Fruit fly (Drosophila melanogaster) whole organism, embryonic: Measurements from ENCODE around the gene Mct1.

ENCODE experiments used
- BEAF-32 ChIP-seq: fragments of 200-800 bp; sonication (Bioruptor generic); optimal IDR thresholded peaks from 3 replicates; lab custom pipeline; 2017; ENCODE audit warnings: missing biosample characterization, missing genetic modification characterization, mild to moderate bottlenecking, moderate library complexity, missing genetic modification reagents
- Bdp1 ChIP-seq: fragments of 200-800 bp; sonication (Bioruptor generic); optimal IDR thresholded peaks from 3 replicates; lab custom pipeline; 2016; ENCODE audit warnings: missing biosample characterization, missing genetic modification characterization
- BtbVII ChIP-seq: fragments of 200-800 bp; sonication (Bioruptor generic); optimal IDR thresholded peaks from 3 replicates; lab custom pipeline; 2017; ENCODE audit warnings: missing biosample characterization, mild to moderate bottlenecking, missing genetic modification characterization
- Bteb2 ChIP-seq: fragments of 200-800 bp; sonication (Bioruptor generic); optimal IDR thresholded peaks from 2 replicates; lab custom pipeline; 2016; ENCODE audit warnings: missing biosample characterization, missing genetic modification characterization
- CG10321 ChIP-seq: fragments of 200-800 bp; sonication (Bioruptor generic); IDR thresholded peaks from 2 replicates; pipeline ENCODE4 v1.3.6; 2022; ENCODE audit warnings: missing biosample characterization, missing genetic modification characterization
- CG13296 ChIP-seq: fragments of 200-800 bp; sonication (Bioruptor generic); optimal IDR thresholded peaks from 3 replicates; lab custom pipeline; 2018; ENCODE audit warnings: missing biosample characterization, mild to moderate bottlenecking, missing genetic modification characterization
- CG14050 ChIP-seq: fragments of 200-800 bp; sonication (Bioruptor generic); IDR thresholded peaks from 3 replicates; pipeline ENCODE4 v1.3.6; 2022; ENCODE audit warnings: missing biosample characterization, missing genetic modification characterization
- CG15073 ChIP-seq: fragments of 200-800 bp; sonication (Bioruptor generic); optimal IDR thresholded peaks from 2 replicates; lab custom pipeline; 2016; ENCODE audit warnings: missing biosample characterization, missing genetic modification characterization
- CG16813 ChIP-seq: fragments of 200-800 bp; sonication (Bioruptor generic); IDR thresholded peaks from 3 replicates; pipeline ENCODE4 v1.3.6; 2022; ENCODE audit warnings: missing biosample characterization, missing genetic modification characterization; ENCODE audit not compliant: partially characterized antibody
- CG17328 ChIP-seq: fragments of 200-800 bp; sonication (Bioruptor generic); IDR thresholded peaks from 2 replicates; pipeline ENCODE4 v1.3.6; 2022; ENCODE audit warnings: missing biosample characterization, missing genetic modification characterization
- CG2712 ChIP-seq: fragments of 200-800 bp; optimal IDR thresholded peaks from 3 replicates; lab custom pipeline; 2019; ENCODE audit warnings: missing biosample characterization, mild to moderate bottlenecking, missing genetic modification characterization, moderate library complexity
- CG31388 ChIP-seq: fragments of 200-800 bp; sonication (Bioruptor generic); optimal IDR thresholded peaks from 2 replicates; lab custom pipeline; 2016; ENCODE audit warnings: missing biosample characterization, missing genetic modification characterization
- CG3281 ChIP-seq: fragments of 200-800 bp; sonication (Bioruptor generic); optimal IDR thresholded peaks from 3 replicates; lab custom pipeline; 2017; ENCODE audit warnings: missing biosample characterization, mild to moderate bottlenecking, missing genetic modification characterization
- CG4617 ChIP-seq: fragments of 200-800 bp; sonication (Bioruptor generic); optimal IDR thresholded peaks from 3 replicates; lab custom pipeline; 2016; ENCODE audit warnings: missing biosample characterization, missing genetic modification characterization, borderline replicate concordance
- CG4707 ChIP-seq: fragments of 200-800 bp; sonication (Bioruptor generic); optimal IDR thresholded peaks from 2 replicates; lab custom pipeline; 2018; ENCODE audit warnings: missing biosample characterization, mild to moderate bottlenecking, missing genetic modification characterization, moderate library complexity
- CG7372 ChIP-seq: fragments of 200-800 bp; sonication (Bioruptor generic); IDR thresholded peaks from 2 replicates; pipeline ENCODE4 v1.3.6; 2022; ENCODE audit warnings: missing biosample characterization, missing genetic modification characterization
- CG8388 ChIP-seq: fragments of 200-800 bp; sonication (Bioruptor generic); optimal IDR thresholded peaks from 2 replicates; lab custom pipeline; 2019; ENCODE audit warnings: missing biosample characterization, mild to moderate bottlenecking, missing genetic modification characterization, moderate library complexity
- Deaf1 ChIP-seq: fragments of 200-800 bp; optimal IDR thresholded peaks from 3 replicates; lab custom pipeline; 2019; ENCODE audit warnings: missing biosample characterization, mild to moderate bottlenecking, missing genetic modification characterization, moderate library complexity
- Gsc ChIP-seq: fragments of 200-800 bp; sonication (Bioruptor generic); IDR thresholded peaks from 2 replicates; pipeline ENCODE4 v1.3.6; 2022; ENCODE audit warnings: missing biosample characterization, missing genetic modification characterization
- HLH3B ChIP-seq: fragments of 200-800 bp; sonication (Bioruptor generic); IDR thresholded peaks from 2 replicates; pipeline ENCODE4 v1.3.6; 2022; ENCODE audit warnings: missing biosample characterization, missing genetic modification characterization
- Hey ChIP-seq: fragments of 200-800 bp; sonication (Bioruptor generic); optimal IDR thresholded peaks from 3 replicates; lab custom pipeline; 2018; ENCODE audit warnings: missing biosample characterization, mild to moderate bottlenecking, missing genetic modification characterization
- Hmr ChIP-seq: fragments of 200-800 bp; sonication (Bioruptor generic); optimal IDR thresholded peaks from 3 replicates; lab custom pipeline; 2017; ENCODE audit warnings: mild to moderate bottlenecking, missing biosample characterization, missing genetic modification reagents, missing genetic modification characterization
- Med ChIP-seq: fragments of 200-800 bp; sonication (Bioruptor generic); peaks from one replicate; lab custom pipeline; 2016; ENCODE audit warnings: missing biosample characterization, missing genetic modification characterization, mild to moderate bottlenecking, inconsistent platforms, moderate library complexity
- Nf-YB ChIP-seq: fragments of 200-800 bp; sonication (Bioruptor generic); optimal IDR thresholded peaks from 3 replicates; lab custom pipeline; 2019; ENCODE audit warnings: missing biosample characterization, mild to moderate bottlenecking, missing genetic modification characterization, moderate library complexity
- Opbp ChIP-seq: fragments of 200-800 bp; sonication (Bioruptor generic); IDR thresholded peaks from 3 replicates; pipeline ENCODE4 v1.3.6; 2022; ENCODE audit warnings: missing biosample characterization, missing genetic modification characterization; ENCODE audit not compliant: partially characterized antibody
- Optix ChIP-seq: fragments of 200-800 bp; sonication (Bioruptor generic); IDR thresholded peaks from 3 replicates; pipeline ENCODE4 v1.3.6; 2022; ENCODE audit warnings: missing biosample characterization, missing genetic modification characterization
- Stat92E ChIP-seq, 3 experiments: fragments of >200 bp in 2 of 3; fragments of 200-800 bp in 1 of 3; sonication (Bioruptor generic) in 1 of 3; optimal IDR thresholded peaks; 2 replicates each; lab custom pipeline; 2017 to 2019; ENCODE audit warnings: missing biosample characterization in 3 of 3, missing genetic modification characterization in 3 of 3, mild to moderate bottlenecking in 1 of 3, moderate library complexity in 1 of 3
- btn ChIP-seq: fragments of 200-800 bp; sonication (Bioruptor generic); optimal IDR thresholded peaks from 2 replicates; lab custom pipeline; 2016; ENCODE audit warnings: missing biosample characterization, missing genetic modification characterization
- crp ChIP-seq, 2 experiments: fragments of 200-800 bp; sonication (Bioruptor generic); optimal IDR thresholded peaks; 2 replicates in 1 of 2; 3 replicates in 1 of 2; lab custom pipeline; 2017; ENCODE audit warnings: missing biosample characterization in 2 of 2, missing genetic modification characterization in 2 of 2, mild to moderate bottlenecking in 1 of 2, moderate library complexity in 1 of 2
- dan ChIP-seq: fragments of 200-800 bp; sonication (Bioruptor generic); IDR thresholded peaks from 2 replicates; pipeline ENCODE4 v1.3.6; 2022; ENCODE audit warnings: missing biosample characterization, missing genetic modification characterization
- eyg ChIP-seq: fragments of 200-800 bp; sonication (Bioruptor generic); optimal IDR thresholded peaks from 3 replicates; lab custom pipeline; 2016; ENCODE audit warnings: missing biosample characterization, missing genetic modification characterization
- gsb-n ChIP-seq: fragments of 200-800 bp; sonication (Bioruptor generic); optimal IDR thresholded peaks from 3 replicates; lab custom pipeline; 2018; ENCODE audit warnings: missing biosample characterization, mild to moderate bottlenecking, missing genetic modification characterization
- ind ChIP-seq: fragments of 200-800 bp; sonication (Bioruptor generic); optimal IDR thresholded peaks from 3 replicates; lab custom pipeline; 2016; ENCODE audit warnings: missing biosample characterization, missing genetic modification characterization
- insv ChIP-seq, 2 experiments: fragments of 200-800 bp; sonication (Bioruptor generic); optimal IDR thresholded peaks; 3 replicates each; lab custom pipeline; 2016 to 2018; ENCODE audit warnings: missing biosample characterization in 2 of 2, missing genetic modification characterization in 2 of 2
- jing ChIP-seq: fragments of 200-800 bp; sonication (Bioruptor generic); optimal IDR thresholded peaks from 2 replicates; lab custom pipeline; 2018; ENCODE audit warnings: missing biosample characterization, mild to moderate bottlenecking, missing genetic modification characterization
- jumu ChIP-seq: fragments of 200-800 bp; sonication (Bioruptor generic); optimal IDR thresholded peaks from 3 replicates; lab custom pipeline; 2016; ENCODE audit warnings: missing biosample characterization, missing genetic modification characterization
- nmo ChIP-seq: fragments of 200-800 bp; sonication (Bioruptor generic); optimal IDR thresholded peaks from 2 replicates; lab custom pipeline; 2018; ENCODE audit warnings: missing biosample characterization, mild to moderate bottlenecking, missing genetic modification characterization, moderate library complexity
- prd ChIP-seq, 3 experiments: fragments of >200 bp in 2 of 3; fragments of 200-800 bp in 1 of 3; sonication (Bioruptor generic) in 1 of 3; optimal IDR thresholded peaks in 2 of 3; IDR thresholded peaks in 1 of 3; 2 replicates in 2 of 3; 3 replicates in 1 of 3; pipeline versions ENCODE4 v1.3.6 to Lab custom; 2017 to 2022; ENCODE audit warnings: missing biosample characterization in 1 of 3, missing genetic modification characterization in 1 of 3
- ro ChIP-seq: fragments of 200-800 bp; sonication (Bioruptor generic); IDR thresholded peaks from 2 replicates; pipeline ENCODE4 v1.3.6; 2022; ENCODE audit warnings: missing biosample characterization, missing genetic modification characterization
- sd ChIP-seq: fragments of 200-800 bp; sonication (Bioruptor generic); optimal IDR thresholded peaks from 3 replicates; lab custom pipeline; 2018; ENCODE audit warnings: missing biosample characterization, mild to moderate bottlenecking, missing genetic modification characterization, moderate library complexity
- sim ChIP-seq: fragments of 200-800 bp; sonication (Bioruptor generic); IDR thresholded peaks from 2 replicates; pipeline ENCODE4 v1.3.6; 2022; ENCODE audit warnings: missing biosample characterization, missing genetic modification characterization
- slbo ChIP-seq: fragments of 200-800 bp; sonication (Bioruptor generic); IDR thresholded peaks from 2 replicates; pipeline ENCODE4 v1.3.6; 2022; ENCODE audit warnings: missing biosample characterization, missing genetic modification characterization
- sqz ChIP-seq: fragments of 200-800 bp; sonication (Bioruptor generic); optimal IDR thresholded peaks from 3 replicates; lab custom pipeline; 2018; ENCODE audit warnings: missing biosample characterization, mild to moderate bottlenecking, missing genetic modification characterization
- wdn ChIP-seq: fragments of 200-800 bp; sonication (Bioruptor generic); IDR thresholded peaks from 2 replicates; pipeline ENCODE4 v1.3.6; 2022; ENCODE audit warnings: missing biosample characterization, missing genetic modification characterization
- zen2 ChIP-seq: fragments of 200-800 bp; sonication (Bioruptor generic); IDR thresholded peaks from 3 replicates; pipeline ENCODE4 v1.3.6; 2022; ENCODE audit warnings: missing biosample characterization, missing genetic modification characterization; ENCODE audit not compliant: partially characterized antibody

Gene Mct1

DNA sequence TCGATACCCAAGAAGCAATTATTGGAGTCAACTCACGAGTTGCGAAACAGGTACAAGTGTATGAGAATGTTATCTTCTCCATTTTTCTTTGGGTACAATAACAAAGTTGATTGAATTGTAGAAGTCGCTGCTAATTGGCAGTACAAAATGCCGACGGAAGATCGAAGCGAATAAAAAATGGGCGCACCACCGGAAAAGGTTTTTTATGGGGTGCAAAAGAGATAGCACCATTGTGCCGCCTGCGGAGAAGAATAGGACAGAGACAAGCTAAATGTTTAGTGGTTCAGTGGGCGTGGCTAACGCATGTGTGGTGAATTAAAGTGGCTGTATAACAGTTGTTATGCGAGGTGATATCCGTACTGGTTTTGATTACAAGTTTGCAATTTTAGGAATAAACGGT is 48.5 kb upstream of the Mct1 start (continued):
- TF ChIP-seq Deaf1 (tag; lab: Kevin White, UChicago) (peak; percentile 19), Stat92E (GFP tag; optimal IDR thresholded peaks at IDR 0.05; lab: Kevin White, UChicago) (no peak), Bdp1 (no peak), sim (GFP tag; lab: Robert Waterston, UW) (no peak), CG13296 (GFP tag; lab: Kevin White, UChicago) (no peak), CG4707 (GFP tag; lab: Kevin White, UChicago) (peak; percentile 5), CG14050 (GFP tag; lab: Robert Waterston, UW) (no peak), Nf-YB (GFP tag; lab: Kevin White, UChicago) (peak; percentile 98), HLH3B (no peak), CG7372 (no peak), Hey (no peak), ind (no peak), CG16813 (GFP tag; lab: Robert Waterston, UW) (no peak), sd (tag; lab: Kevin White, UChicago) (no peak), CG10321 (GFP tag; lab: Robert Waterston, UW) (peak; percentile 95), dan (no peak), gsb-n (no peak), insv (GFP tag; optimal IDR thresholded peaks at IDR 0.05; lab: Kevin White, UChicago) (no peak), CG2712 (no peak), CG31388 (GFP tag; lab: Kevin White, UChicago) (no peak), BtbVII (GFP tag; lab: Kevin White, UChicago) (no peak), wdn (GFP tag; lab: Robert Waterston, UW) (no peak), btn (GFP tag; lab: Kevin White, UChicago) (no peak), CG4617 (GFP tag; lab: Kevin White, UChicago) (no peak), crp (GFP tag; optimal IDR thresholded peaks at IDR 0.05; lab: Kevin White, UChicago) (no peak), sqz (GFP tag; lab: Kevin White, UChicago) (peak; percentile 88), nmo (no peak), Optix (no peak), BEAF-32 (GFP tag; lab: Kevin White, UChicago) (no peak), ro (GFP tag; lab: Robert Waterston, UW) (no peak), Bteb2 (GFP tag; lab: Kevin White, UChicago) (no peak), Gsc (GFP tag; lab: Robert Waterston, UW) (no peak), Hmr (GFP tag; lab: Kevin White, UChicago) (no peak), zen2 (no peak), prd (optimal IDR thresholded peaks at IDR 0.05; lab: Kevin White, UChicago) (no peak), prd (GFP tag; IDR thresholded peaks at IDR 0.05; lab: Robert Waterston, UW) (no peak), eyg (GFP tag; lab: Kevin White, UChicago) (no peak), jing (no peak), Med (GFP tag; lab: Kevin White, UChicago) (peak; percentile 77), jumu (GFP tag; lab: Kevin White, UChicago) (no peak), CG15073 (no peak), slbo (GFP tag; lab: Robert Waterston, UW) (no peak), CG8388 (GFP tag; lab: Kevin White, UChicago) (peak; percentile 7), CG3281 (GFP tag; lab: Kevin White, UChicago) (no peak), CG17328 (0 out of 2 replicates have a peak, but pooled peaks have one; percentile 6), Opbp (GFP tag; lab: Robert Waterston, UW) (0 out of 3 replicates have a peak, but pooled peaks have one; percentile 29)
